Fruit fly (Drosophila melanogaster): ENCODE data around the gene CG31327.

CG31327 gene

dm6 chr3R:14107597-14107996 is 52.5 kb downstream of the CG31327 start:
- TF ChIP-seq noc (tag; optimal IDR thresholded peaks at IDR 0.05): no peak
